Worm (Caenorhabditis elegans) whole organism, L1 larva: ENCODE results near the gene F53H4.3.

Source experiments
- F16B12.6 ChIP-seq: fragments of 150-350 bp; optimal IDR thresholded peaks from 2 replicates; lab custom pipeline; 2014; ENCODE audit warnings: missing biosample characterization, missing genetic modification characterization
- Y116A8C.19 ChIP-seq: sonication (generic microtip); optimal IDR thresholded peaks from 2 replicates; lab custom pipeline; 2016; ENCODE audit warnings: missing compliant biosample characterization, missing genetic modification characterization, borderline replicate concordance
- aha-1 ChIP-seq: fragments of 150-350 bp; optimal IDR thresholded peaks from 2 replicates; lab custom pipeline; 2014; ENCODE audit warnings: missing biosample characterization, missing genetic modification characterization
- alr-1 ChIP-seq: fragments of 200-800 bp; sonication (Bioruptor generic); optimal IDR thresholded peaks from 2 replicates; lab custom pipeline; 2018; ENCODE audit warnings: borderline replicate concordance, mild to moderate bottlenecking, missing genetic modification characterization, missing compliant biosample characterization
- ceh-63 ChIP-seq: fragments of 200-800 bp; sonication (Bioruptor generic); optimal IDR thresholded peaks from 2 replicates; lab custom pipeline; 2018; ENCODE audit warnings: mild to moderate bottlenecking, missing genetic modification characterization, missing compliant biosample characterization
- ceh-8 ChIP-seq: fragments of 200-800 bp; sonication (Bioruptor generic); optimal IDR thresholded peaks from 2 replicates; lab custom pipeline; 2018; ENCODE audit warnings: mild to moderate bottlenecking, missing genetic modification characterization, moderate library complexity, missing compliant biosample characterization
- ceh-82 ChIP-seq, 3 experiments: fragments of 150-350 bp in 1 of 3; sonication (generic microtip) in 2 of 3; optimal IDR thresholded peaks; 2 replicates each; lab custom pipeline; 2014 to 2017; ENCODE audit warnings: missing biosample characterization in 3 of 3, missing genetic modification characterization in 3 of 3
- ceh-88 ChIP-seq: fragments of 200-800 bp; sonication (Bioruptor generic); IDR thresholded peaks from 2 replicates; pipeline ENCODE4 v1.3.6; 2022; ENCODE audit warnings: missing genetic modification characterization, missing compliant biosample characterization
- dpl-1 ChIP-seq, 3 experiments: fragments of 150-350 bp in 2 of 3; sonication (generic microtip) in 1 of 3; optimal IDR thresholded peaks; 2 replicates each; lab custom pipeline; 2014 to 2017; ENCODE audit warnings: missing biosample characterization in 3 of 3, missing genetic modification characterization in 3 of 3, missing genetic modification reagents in 3 of 3
- dsc-1 ChIP-seq: sonication (generic microtip); optimal IDR thresholded peaks from 2 replicates; lab custom pipeline; 2016; ENCODE audit warnings: mild to moderate bottlenecking, missing genetic modification characterization, missing compliant biosample characterization
- efl-1 ChIP-seq, 4 experiments: fragments of 150-350 bp; optimal IDR thresholded peaks in 3 of 4; peaks in 1 of 4; 1 replicate in 1 of 4; 2 replicates in 3 of 4; lab custom pipeline; 2014; ENCODE audit warnings: missing biosample characterization in 2 of 4, missing genetic modification characterization in 2 of 4, missing genetic modification reagents in 2 of 4
- efl-3 ChIP-seq: fragments of 200-800 bp; sonication (Bioruptor generic); optimal IDR thresholded peaks from 2 replicates; lab custom pipeline; 2018; ENCODE audit warnings: mild to moderate bottlenecking, missing genetic modification characterization, missing compliant biosample characterization
- egl-13 ChIP-seq: sonication (generic microtip); optimal IDR thresholded peaks from 2 replicates; lab custom pipeline; 2016; ENCODE audit warnings: missing genotype, missing genetic modification reagents, missing genetic modification characterization, missing compliant biosample characterization
- elt-2 ChIP-seq: sonication (generic microtip); optimal IDR thresholded peaks from 2 replicates; lab custom pipeline; 2016; ENCODE audit warnings: missing genetic modification characterization, mild to moderate bottlenecking, inconsistent platforms, missing compliant biosample characterization, missing genetic modification reagents
- elt-3 ChIP-seq, 6 experiments: fragments of 150-350 bp in 1 of 6; sonication (generic microtip); optimal IDR thresholded peaks; 2 replicates each; lab custom pipeline; 2017 to 2018; ENCODE audit warnings: missing biosample characterization in 6 of 6, missing genetic modification characterization in 6 of 6, inconsistent platforms in 1 of 6
- ets-5 ChIP-seq: fragments of 200-800 bp; sonication (Bioruptor generic); IDR thresholded peaks from 2 replicates; pipeline ENCODE4 v1.3.6; 2022; ENCODE audit warnings: missing genetic modification characterization, missing compliant biosample characterization
- fkh-10 ChIP-seq: sonication (generic microtip); optimal IDR thresholded peaks from 2 replicates; lab custom pipeline; 2017; ENCODE audit warnings: missing biosample characterization, missing genetic modification reagents, missing genetic modification characterization
- hlh-17 ChIP-seq: fragments of 200-800 bp; sonication (Bioruptor generic); optimal IDR thresholded peaks from 2 replicates; lab custom pipeline; 2018; ENCODE audit warnings: missing genetic modification characterization, mild to moderate bottlenecking, missing compliant biosample characterization, moderate library complexity, borderline replicate concordance
- hlh-4 ChIP-seq: sonication (generic microtip); optimal IDR thresholded peaks from 2 replicates; lab custom pipeline; 2016; ENCODE audit warnings: mild to moderate bottlenecking, missing genetic modification characterization, missing compliant biosample characterization
- isw-1 ChIP-seq: fragments of 200-800 bp; sonication (Bioruptor generic); IDR thresholded peaks from 2 replicates; pipeline ENCODE4 v1.3.6; 2022; ENCODE audit warnings: missing genetic modification characterization, missing compliant biosample characterization
- jun-1 ChIP-seq: fragments of 150-350 bp; optimal IDR thresholded peaks from 2 replicates; lab custom pipeline; 2014; ENCODE audit warnings: missing biosample characterization, missing genetic modification reagents, missing genetic modification characterization
- lin-14 ChIP-seq: fragments of 200-800 bp; sonication (Bioruptor generic); optimal IDR thresholded peaks from 2 replicates; lab custom pipeline; 2018; ENCODE audit warnings: mild to moderate bottlenecking, missing genetic modification characterization, moderate library complexity, missing compliant biosample characterization
- lin-35 ChIP-seq, 2 experiments: fragments of 150-350 bp; optimal IDR thresholded peaks; 2 replicates each; lab custom pipeline; 2014; ENCODE audit warnings: missing biosample characterization in 2 of 2, missing genetic modification characterization in 2 of 2, missing genetic modification reagents in 2 of 2
- lin-39 ChIP-seq: fragments of 150-350 bp; optimal IDR thresholded peaks from 2 replicates; lab custom pipeline; 2014; ENCODE audit warnings: missing biosample characterization, missing genetic modification reagents, missing genetic modification characterization
- lir-3 ChIP-seq: sonication (generic microtip); optimal IDR thresholded peaks from 2 replicates; lab custom pipeline; 2016; ENCODE audit warnings: mild to moderate bottlenecking, missing genetic modification characterization, moderate library complexity, missing compliant biosample characterization; ENCODE audit not compliant: poor library complexity
- mab-9 ChIP-seq: fragments of 200-800 bp; sonication (Bioruptor generic); IDR thresholded peaks from 2 replicates; pipeline ENCODE4 v1.3.6; 2022; ENCODE audit warnings: missing genetic modification reagents, missing genetic modification characterization, missing compliant biosample characterization
- mef-2 ChIP-seq: fragments of 150-350 bp; optimal IDR thresholded peaks from 2 replicates; lab custom pipeline; 2014; ENCODE audit warnings: missing biosample characterization, missing genetic modification characterization
- mep-1 ChIP-seq: fragments of 150-350 bp; optimal IDR thresholded peaks from 2 replicates; lab custom pipeline; 2014; ENCODE audit warnings: missing biosample characterization, missing genetic modification characterization
- nhr-11 ChIP-seq: fragments of 150-350 bp; optimal IDR thresholded peaks from 2 replicates; lab custom pipeline; 2014; ENCODE audit warnings: missing biosample characterization, missing genetic modification characterization
- nhr-12 ChIP-seq: sonication (generic microtip); optimal IDR thresholded peaks from 2 replicates; lab custom pipeline; 2017; ENCODE audit warnings: missing biosample characterization, missing genetic modification characterization
- nhr-19 ChIP-seq: fragments of 200-800 bp; sonication (Bioruptor generic); conservative IDR thresholded peaks from 2 replicates; pipeline ENCODE4 v1.3.6; 2022; ENCODE audit warnings: missing genetic modification characterization, missing compliant biosample characterization
- nhr-237 ChIP-seq: fragments of 150-350 bp; optimal IDR thresholded peaks from 2 replicates; lab custom pipeline; 2014; ENCODE audit warnings: missing biosample characterization, missing genetic modification characterization
- nhr-28 ChIP-seq: fragments of 150-350 bp; optimal IDR thresholded peaks from 2 replicates; lab custom pipeline; 2014; ENCODE audit warnings: missing biosample characterization, missing genetic modification characterization
- nhr-47 ChIP-seq: sonication (generic microtip); optimal IDR thresholded peaks from 2 replicates; lab custom pipeline; 2016; ENCODE audit warnings: mild to moderate bottlenecking, missing genetic modification characterization, moderate library complexity, missing compliant biosample characterization
- nhr-76 ChIP-seq: sonication (generic microtip); optimal IDR thresholded peaks from 2 replicates; lab custom pipeline; 2017; ENCODE audit warnings: missing biosample characterization, missing genetic modification characterization
- nhr-77 ChIP-seq: fragments of 150-350 bp; optimal IDR thresholded peaks from 2 replicates; lab custom pipeline; 2014; ENCODE audit warnings: missing biosample characterization, missing genetic modification characterization
- nhr-84 ChIP-seq: sonication (generic microtip); optimal IDR thresholded peaks from 2 replicates; lab custom pipeline; 2017; ENCODE audit warnings: missing biosample characterization, missing genetic modification characterization
- nhr-85 ChIP-seq: sonication (generic microtip); peaks from one replicate; lab custom pipeline; 2016; ENCODE audit warnings: missing genetic modification characterization, inconsistent platforms, missing compliant biosample characterization
- nhr-90 ChIP-seq: sonication (generic microtip); optimal IDR thresholded peaks from 2 replicates; lab custom pipeline; 2016; ENCODE audit warnings: mild to moderate bottlenecking, missing genetic modification characterization, missing compliant biosample characterization; ENCODE audit not compliant: poor library complexity
- pag-3 ChIP-seq: sonication (generic microtip); optimal IDR thresholded peaks from 2 replicates; lab custom pipeline; 2017; ENCODE audit warnings: missing genetic modification characterization, mild to moderate bottlenecking, missing compliant biosample characterization, antibody characterized with exemption, borderline replicate concordance; ENCODE audit not compliant: insufficient read depth
- pqm-1 ChIP-seq: sonication (generic microtip); optimal IDR thresholded peaks from 3 replicates; lab custom pipeline; 2017; ENCODE audit warnings: missing biosample characterization, missing genetic modification characterization
- skn-1 ChIP-seq: fragments of 150-350 bp; optimal IDR thresholded peaks from 2 replicates; lab custom pipeline; 2014; ENCODE audit warnings: missing biosample characterization, missing genetic modification characterization
- snu-23 ChIP-seq: sonication (generic microtip); optimal IDR thresholded peaks from 2 replicates; lab custom pipeline; 2016; ENCODE audit warnings: missing genetic modification characterization, missing compliant biosample characterization
- sptf-1 ChIP-seq: fragments of 150-350 bp; optimal IDR thresholded peaks from 2 replicates; lab custom pipeline; 2014; ENCODE audit warnings: missing biosample characterization, missing genetic modification characterization
- sup-37 ChIP-seq: fragments of 200-800 bp; sonication (Bioruptor generic); optimal IDR thresholded peaks from 2 replicates; lab custom pipeline; 2018; ENCODE audit warnings: mild to moderate bottlenecking, missing genetic modification characterization, missing compliant biosample characterization
- swsn-7 ChIP-seq: sonication (generic microtip); optimal IDR thresholded peaks from 2 replicates; lab custom pipeline; 2016; ENCODE audit warnings: missing genetic modification characterization, missing compliant biosample characterization
- tbx-2 ChIP-seq: sonication (generic microtip); optimal IDR thresholded peaks from 2 replicates; lab custom pipeline; 2016; ENCODE audit warnings: missing genetic modification characterization, missing compliant biosample characterization
- unc-30 ChIP-seq: sonication (generic microtip); optimal IDR thresholded peaks from 2 replicates; lab custom pipeline; 2017; ENCODE audit warnings: missing biosample characterization, missing genetic modification characterization
- unc-98 ChIP-seq: fragments of 200-800 bp; sonication (Bioruptor generic); IDR thresholded peaks from 2 replicates; pipeline ENCODE4 v1.3.6; 2022; ENCODE audit warnings: missing genetic modification characterization, missing compliant biosample characterization
- zag-1 ChIP-seq: fragments of 150-350 bp; optimal IDR thresholded peaks from 2 replicates; lab custom pipeline; 2014; ENCODE audit warnings: missing biosample characterization, missing genetic modification characterization
- zip-4 ChIP-seq: fragments of 200-800 bp; sonication (Bioruptor generic); optimal IDR thresholded peaks from 2 replicates; lab custom pipeline; 2018; ENCODE audit warnings: mild to moderate bottlenecking, missing genetic modification characterization, moderate library complexity, missing compliant biosample characterization

The F53H4.3 gene

DNA sequence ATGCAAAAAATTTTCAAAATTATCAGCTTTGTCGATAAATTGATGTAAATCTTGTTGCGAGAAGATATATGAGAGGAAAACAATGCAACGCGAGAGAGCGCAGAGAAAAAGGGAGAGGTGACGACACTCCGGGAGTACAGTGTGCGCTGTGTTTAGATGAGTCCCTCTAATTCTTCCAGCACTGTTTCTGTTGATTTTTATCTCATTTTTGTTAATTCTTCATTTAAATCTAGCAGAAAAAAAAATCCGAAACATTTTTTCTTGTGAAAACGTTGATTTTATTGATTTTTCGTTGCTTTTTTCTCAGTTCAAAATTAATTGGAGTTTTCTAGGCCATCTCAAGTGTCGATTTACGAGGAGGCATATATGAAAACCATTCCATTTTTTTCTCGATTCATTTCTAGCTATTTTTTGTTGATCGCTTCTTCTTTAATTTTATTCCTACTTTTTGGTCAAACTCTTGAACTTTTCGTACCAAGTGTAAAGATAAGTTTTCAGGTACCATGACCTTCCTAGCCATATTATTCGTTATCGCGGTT lies 37.9 kb downstream of the F53H4.3 start, which contains the start of gene acl-1 (continued):
- TF ChIP-seq pqm-1 (no peak), nhr-84 (tag; lab: Kevin White, UChicago) (no peak), zip-4 (GFP tag; lab: Kevin White, UChicago) (peak; percentile 75), hlh-4 (tag; lab: Kevin White, UChicago) (peak; percentile 75), Y116A8C.19 (tag; lab: Kevin White, UChicago) (peak; percentile 49), ceh-63 (GFP tag; lab: Kevin White, UChicago) (no peak), hlh-17 (GFP tag; lab: Kevin White, UChicago) (no peak), nhr-77 (tag; lab: Kevin White, UChicago) (peak; percentile 49), efl-3 (GFP tag; lab: Kevin White, UChicago) (peak; percentile 16), lir-3 (tag; lab: Kevin White, UChicago) (peak; percentile 86), dpl-1 (GFP tag; optimal IDR thresholded peaks at IDR 0.05; lab: Kevin White, UChicago) (peak; percentile 50 to 61 (median 58)), skn-1 (tag; lab: Kevin White, UChicago) (no peak), nhr-28 (tag; lab: Kevin White, UChicago) (no peak), mef-2 (tag; lab: Kevin White, UChicago) (no peak), dsc-1 (peak; percentile 97), tbx-2 (peak; percentile 92), mab-9 (peak; percentile 53), nhr-12 (tag; lab: Kevin White, UChicago) (no peak), nhr-90 (tag; lab: Kevin White, UChicago) (peak; percentile 93), ceh-82 (tag; optimal IDR thresholded peaks at IDR 0.05; lab: Kevin White, UChicago) (peak in 2 of 3 experiments; percentile 50 to 70), nhr-47 (peak; percentile 95), sup-37 (GFP tag; lab: Kevin White, UChicago) (peak; percentile 70), fkh-10 (GFP tag; lab: Kevin White, UChicago) (peak; percentile 55), nhr-19 (peak; percentile 78), isw-1 (peak; percentile 86), pag-3 (tag; lab: Kevin White, UChicago) (no peak), nhr-76 (tag; lab: Kevin White, UChicago) (no peak), lin-14 (GFP tag; lab: Kevin White, UChicago) (peak; percentile 92), sptf-1 (tag; lab: Kevin White, UChicago) (no peak), jun-1 (peak; percentile 51), mep-1 (peak; percentile 77), ceh-8 (GFP tag; lab: Kevin White, UChicago) (peak; percentile 51), egl-13 (tag; lab: Kevin White, UChicago) (peak; percentile 94), ceh-88 (peak; percentile 73), nhr-237 (tag; lab: Kevin White, UChicago) (peak; percentile 30), elt-3 (tag; optimal IDR thresholded peaks at IDR 0.05; lab: Kevin White, UChicago) (peak in 2 of 6 experiments; percentile 4 to 54), lin-39 (tag; lab: Kevin White, UChicago) (peak; percentile 64), efl-1 (optimal IDR thresholded peaks at IDR 0.05; lab: Kevin White, UChicago) (peak; percentile 58 to 67), efl-1 (GFP tag; optimal IDR thresholded peaks at IDR 0.05 in 1 of 2; lab: Kevin White, UChicago) (peak; percentile 53 to 91), alr-1 (tag; lab: Kevin White, UChicago) (no peak), unc-98 (GFP tag; lab: Robert Waterston, UW) (peak; percentile 32; the same call in 1 of the 2 replicates), unc-30 (tag; lab: Kevin White, UChicago) (no peak), nhr-85 (tag; lab: Kevin White, UChicago) (peak; percentile 96), elt-2 (tag; lab: Kevin White, UChicago) (peak; percentile 60), nhr-11 (tag; lab: Kevin White, UChicago) (peak; percentile 61), swsn-7 (tag; lab: Kevin White, UChicago) (peak; percentile 88), aha-1 (tag; lab: Kevin White, UChicago) (no peak), F16B12.6 (tag; lab: Kevin White, UChicago) (no peak), zag-1 (tag; lab: Kevin White, UChicago) (no peak), snu-23 (GFP tag; lab: Kevin White, UChicago) (peak; percentile 95), ets-5 (GFP tag; lab: Robert Waterston, UW) (no peak), lin-35 (GFP tag; optimal IDR thresholded peaks at IDR 0.05; lab: Kevin White, UChicago) (peak; percentile 45 to 66)
